Worm (Caenorhabditis elegans): ENCODE data around the gene zhit-2.

zhit-2 gene

DNA sequence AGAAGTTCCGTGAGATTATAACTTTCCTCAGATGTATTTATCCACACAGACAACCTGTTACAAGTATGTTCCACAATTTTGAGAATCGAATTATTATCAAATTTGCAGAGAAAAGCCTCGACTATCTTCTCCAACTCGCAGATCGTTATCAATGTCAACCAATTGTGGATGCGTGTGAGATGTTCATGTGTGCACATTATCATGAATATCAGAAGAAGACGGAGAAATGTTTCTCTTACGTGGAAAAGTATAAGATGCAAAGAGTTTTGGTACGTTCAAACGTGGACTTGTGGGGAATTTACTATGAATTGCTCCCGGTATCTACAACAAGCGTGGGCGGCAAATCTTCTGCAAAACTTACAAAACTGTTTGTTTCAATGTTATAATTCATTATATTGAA, 26.9 kb upstream of the zhit-2 start:
- TF ChIP-seq hmg-4 (GFP tag; optimal IDR thresholded peaks at IDR 0.05) (no peak), hnd-1 (tag; optimal IDR thresholded peaks at IDR 0.05) (no peak), pes-1 (GFP tag; IDR thresholded peaks at IDR 0.05) (no peak), tbx-11 (GFP tag; IDR thresholded peaks at IDR 0.05) (no peak), B0310.2 (tag; optimal IDR thresholded peaks at IDR 0.05) (no peak), F13C5.2 (tag; optimal IDR thresholded peaks at IDR 0.05) (no peak), flt-1 (GFP tag; IDR thresholded peaks at IDR 0.05) (no peak), aly-1 (tag; optimal IDR thresholded peaks at IDR 0.05) (no peak), ceh-13 (GFP tag; optimal IDR thresholded peaks at IDR 0.05) (no peak), ets-7 (tag; optimal IDR thresholded peaks at IDR 0.05) (no peak), sea-1 (GFP tag; conservative IDR thresholded peaks at IDR 0.05) (no peak)

DNA sequence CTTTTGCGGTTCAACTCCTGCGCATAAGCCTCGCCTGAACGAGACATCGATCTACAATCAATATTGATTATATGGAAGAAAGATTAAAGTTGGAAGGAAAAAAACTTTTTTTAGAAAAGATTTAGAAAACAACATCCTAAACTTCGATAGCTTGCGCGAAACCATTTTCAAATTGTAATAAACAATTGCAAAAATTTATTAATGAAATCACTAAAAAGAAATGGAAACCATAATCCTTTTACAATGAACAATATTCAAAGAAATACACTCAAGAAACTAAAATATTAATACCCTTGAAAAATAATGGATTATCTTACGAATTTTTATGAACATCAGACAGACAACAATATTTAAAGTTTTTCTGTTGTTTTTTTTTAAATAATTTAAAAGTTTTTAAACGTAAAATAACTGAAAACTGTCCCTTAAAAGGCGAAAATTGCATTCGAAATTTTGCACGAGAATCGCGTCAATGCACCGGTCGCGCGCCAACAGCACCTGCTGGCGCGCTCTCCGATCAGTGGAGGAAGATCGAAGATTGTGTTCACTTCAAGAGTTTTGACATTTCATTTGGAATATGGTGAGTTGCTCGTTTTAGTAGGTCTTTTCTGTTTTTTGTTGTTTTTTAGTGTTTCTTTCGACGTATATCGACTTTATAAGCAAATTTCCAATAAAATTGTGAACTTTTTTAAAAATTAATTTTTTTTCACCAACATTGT, 25.2 kb upstream of the zhit-2 start, which contains the start of the genes sftb-1 and R10E4.1:
sftb-1 (minus strand) TSS at position 51 of the 716 bp plus-strand sequence.
R10E4.1 (plus strand) TSS at position 524 of the 716 bp plus-strand sequence.
- no peak for TF ChIP-seq pes-1 (GFP tag; IDR thresholded peaks at IDR 0.05)
- peak; percentile 2 for TF ChIP-seq F13C5.2 (tag; optimal IDR thresholded peaks at IDR 0.05)
- no peak for TF ChIP-seq ceh-13 (GFP tag; optimal IDR thresholded peaks at IDR 0.05)

DNA sequence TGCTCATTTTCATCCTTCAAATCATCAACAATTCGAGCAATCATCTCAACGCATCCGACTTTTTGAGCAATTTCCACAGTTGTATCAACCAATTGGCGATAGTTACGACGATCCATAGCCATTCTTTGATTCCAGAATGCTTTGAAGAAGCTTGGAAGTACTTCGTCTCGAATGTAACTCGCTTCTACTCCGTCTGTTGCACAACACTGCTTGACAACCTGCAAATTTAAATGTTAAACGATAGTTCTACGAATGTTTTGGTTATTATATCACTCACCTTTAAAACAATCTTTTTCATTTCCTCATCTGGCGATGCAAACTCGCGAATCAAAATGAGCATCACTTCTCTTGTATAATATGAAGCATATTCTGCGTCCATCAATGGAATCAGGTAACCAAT, 21.7 kb upstream of the zhit-2 start:
- TF ChIP-seq hmbx-1 (tag; optimal IDR thresholded peaks at IDR 0.05) (no peak), ets-7 (tag; optimal IDR thresholded peaks at IDR 0.05) (no peak), B0310.2 (tag; optimal IDR thresholded peaks at IDR 0.05) (no peak), ceh-13 (GFP tag; optimal IDR thresholded peaks at IDR 0.05) (no peak), pes-1 (GFP tag; IDR thresholded peaks at IDR 0.05) (no peak), flt-1 (GFP tag; IDR thresholded peaks at IDR 0.05) (no peak), tbx-37 (GFP tag; conservative IDR thresholded peaks at IDR 0.05) (no peak), ama-1 (optimal IDR thresholded peaks at IDR 0.05) (no peak), hnd-1 (tag; optimal IDR thresholded peaks at IDR 0.05) (no peak), ceh-36 (tag; optimal IDR thresholded peaks at IDR 0.05) (no peak), tra-4 (tag; optimal IDR thresholded peaks at IDR 0.05) (no peak), tbx-11 (GFP tag; IDR thresholded peaks at IDR 0.05) (no peak), scrt-1 (GFP tag; IDR thresholded peaks at IDR 0.05) (no peak), F13C5.2 (tag; optimal IDR thresholded peaks at IDR 0.05) (no peak), aly-1 (tag; optimal IDR thresholded peaks at IDR 0.05) (no peak), hmg-4 (GFP tag; optimal IDR thresholded peaks at IDR 0.05) (no peak)

ce11 chrIII:4263048-4263447, 18.9 kb upstream of the zhit-2 start, which contains the start of gene T08A11.1:
T08A11.1 (minus strand) TSS chrIII:4263148.
- TF ChIP-seq aly-1 (tag; optimal IDR thresholded peaks at IDR 0.05) (no peak), tbx-11 (GFP tag; IDR thresholded peaks at IDR 0.05) (no peak), hnd-1 (tag; optimal IDR thresholded peaks at IDR 0.05) (no peak), tra-4 (tag; optimal IDR thresholded peaks at IDR 0.05) (no peak), hmg-4 (GFP tag; optimal IDR thresholded peaks at IDR 0.05) (no peak), flt-1 (GFP tag; IDR thresholded peaks at IDR 0.05) (no peak), hmbx-1 (tag; optimal IDR thresholded peaks at IDR 0.05) (no peak), ets-7 (tag; optimal IDR thresholded peaks at IDR 0.05) (no peak), ceh-36 (tag; optimal IDR thresholded peaks at IDR 0.05) (no peak), sea-1 (GFP tag; conservative IDR thresholded peaks at IDR 0.05) (no peak), ama-1 (optimal IDR thresholded peaks at IDR 0.05) (no peak)

DNA sequence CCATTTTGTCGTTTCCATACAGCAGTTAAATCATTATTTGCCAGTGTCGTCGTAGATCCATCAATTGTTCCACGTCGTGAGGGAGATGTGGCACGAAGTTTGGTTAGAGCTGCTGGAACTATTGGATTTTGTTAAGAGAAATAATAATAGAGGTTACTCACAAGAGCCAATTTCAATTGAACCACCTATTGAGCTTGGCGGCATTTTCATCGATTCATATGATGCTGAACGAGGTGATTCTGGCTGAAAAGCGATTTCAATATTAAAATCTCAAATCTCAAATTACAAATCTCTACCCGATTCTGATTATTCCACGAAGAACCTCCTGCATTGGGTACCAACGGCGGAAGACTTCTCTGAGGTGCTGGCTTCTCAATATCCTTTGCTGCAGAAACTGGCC, 13.7 kb upstream of the zhit-2 start:
- no peak for TF ChIP-seq hmg-4 (GFP tag; optimal IDR thresholded peaks at IDR 0.05)
- TF ChIP-seq pes-1 (GFP tag; IDR thresholded peaks at IDR 0.05) = no peak
- no peak for TF ChIP-seq F13C5.2 (tag; optimal IDR thresholded peaks at IDR 0.05)
- no peak for TF ChIP-seq hmbx-1 (tag; optimal IDR thresholded peaks at IDR 0.05)
- TF ChIP-seq ama-1 (optimal IDR thresholded peaks at IDR 0.05) = no peak
- no peak for TF ChIP-seq tbx-37 (GFP tag; conservative IDR thresholded peaks at IDR 0.05)
- TF ChIP-seq B0310.2 (tag; optimal IDR thresholded peaks at IDR 0.05) = no peak
- TF ChIP-seq ets-7 (tag; optimal IDR thresholded peaks at IDR 0.05) = no peak
- TF ChIP-seq ceh-13 (GFP tag; optimal IDR thresholded peaks at IDR 0.05) = no peak
- no peak for TF ChIP-seq tbx-11 (GFP tag; IDR thresholded peaks at IDR 0.05)
- TF ChIP-seq sea-1 (GFP tag; conservative IDR thresholded peaks at IDR 0.05) = no peak
- TF ChIP-seq flt-1 (GFP tag; IDR thresholded peaks at IDR 0.05) = no peak
- no peak for TF ChIP-seq aly-1 (tag; optimal IDR thresholded peaks at IDR 0.05)
- TF ChIP-seq ceh-36 (tag; optimal IDR thresholded peaks at IDR 0.05) = no peak
- no peak for TF ChIP-seq tra-4 (tag; optimal IDR thresholded peaks at IDR 0.05)
- no peak for TF ChIP-seq scrt-1 (GFP tag; IDR thresholded peaks at IDR 0.05)
- no peak for TF ChIP-seq hnd-1 (tag; optimal IDR thresholded peaks at IDR 0.05)

ce11 chrIII:4247571-4247970, 3.4 kb upstream of the zhit-2 start, which contains the start of gene Y44F5A.1:
Y44F5A.1 (minus strand) TSS chrIII:4247671.
- TF ChIP-seq pes-1 (GFP tag; IDR thresholded peaks at IDR 0.05) (no peak), hmg-4 (GFP tag; optimal IDR thresholded peaks at IDR 0.05) (no peak), flt-1 (GFP tag; IDR thresholded peaks at IDR 0.05) (no peak), B0310.2 (tag; optimal IDR thresholded peaks at IDR 0.05) (no peak)

- TF ChIP-seq tbx-37 (GFP tag; conservative IDR thresholded peaks at IDR 0.05) (no peak), pes-1 (GFP tag; IDR thresholded peaks at IDR 0.05) (no peak), aly-1 (tag; optimal IDR thresholded peaks at IDR 0.05) (no peak), B0310.2 (tag; optimal IDR thresholded peaks at IDR 0.05) (no peak), ets-7 (tag; optimal IDR thresholded peaks at IDR 0.05) (no peak), tbx-11 (GFP tag; IDR thresholded peaks at IDR 0.05) (no peak), flt-1 (GFP tag; IDR thresholded peaks at IDR 0.05) (no peak), hnd-1 (tag; optimal IDR thresholded peaks at IDR 0.05) (no peak), tra-4 (tag; optimal IDR thresholded peaks at IDR 0.05) (no peak), scrt-1 (GFP tag; IDR thresholded peaks at IDR 0.05) (no peak), hmg-4 (GFP tag; optimal IDR thresholded peaks at IDR 0.05) (no peak), ceh-13 (GFP tag; optimal IDR thresholded peaks at IDR 0.05) (no peak), sea-1 (GFP tag; conservative IDR thresholded peaks at IDR 0.05) (no peak), ama-1 (optimal IDR thresholded peaks at IDR 0.05) (no peak)
These were observed 724 bp downstream of the zhit-2 start, which contains the start of gene mrpl-21 for ce11 chrIII:4243461-4243860. mrpl-21 (minus strand) TSS chrIII:4243561.
